Fruit fly (Drosophila melanogaster): ENCODE data around the gene CG13884.

- TF ChIP-seq CG13204 (GFP tag; optimal IDR thresholded peaks at IDR 0.05) (no peak), CG34367 (tag; optimal IDR thresholded peaks at IDR 0.05) (no peak), Snoo (tag; optimal IDR thresholded peaks at IDR 0.05) (no peak), CG10348 (GFP tag; IDR thresholded peaks at IDR 0.05) (no peak), CG14655 (GFP tag; optimal IDR thresholded peaks at IDR 0.05) (no peak), fd96Ca (GFP tag; IDR thresholded peaks at IDR 0.05) (no peak), rn (GFP tag; IDR thresholded peaks at IDR 0.05) (no peak), EcR (GFP tag; optimal IDR thresholded peaks at IDR 0.05) (no peak), Pif1B (GFP tag; optimal IDR thresholded peaks at IDR 0.05) (no peak)
Measured at dm6 chr3L:378072-378423, 11.8 kb upstream of the CG13884 start.
